Fruit fly (Drosophila melanogaster) whole organism, wandering third instar larva: ENCODE results near the gene pum.

Experiments used
- Abd-B ChIP-seq: fragments of >200 bp; optimal IDR thresholded peaks from 2 replicates; lab custom pipeline; 2017; ENCODE audit warnings: missing biosample characterization, missing genetic modification characterization
- Dfd ChIP-seq: fragments of >200 bp; optimal IDR thresholded peaks from 2 replicates; lab custom pipeline; 2017; ENCODE audit warnings: missing biosample characterization, missing genetic modification characterization
- Dif ChIP-seq: fragments of 200-275, 200-300 bp; sonication (Bioruptor generic); optimal IDR thresholded peaks from 2 replicates; lab custom pipeline; 2018; ENCODE audit warnings: missing biosample characterization, missing genetic modification characterization; ENCODE audit not compliant: partially characterized antibody
- GATAd ChIP-seq: sonication (Bioruptor generic); optimal IDR thresholded peaks from 2 replicates; lab custom pipeline; 2016; ENCODE audit warnings: missing biosample characterization, missing genetic modification characterization
- HLH106 ChIP-seq: fragments of 200-800 bp; optimal IDR thresholded peaks from 3 replicates; lab custom pipeline; 2019; ENCODE audit warnings: missing biosample characterization, mild to moderate bottlenecking, missing genetic modification characterization, moderate library complexity
- Hnf4 ChIP-seq: fragments of 200-800 bp; sonication (Bioruptor generic); optimal IDR thresholded peaks from 2 replicates; lab custom pipeline; 2016; ENCODE audit warnings: missing biosample characterization, mild to moderate bottlenecking, missing genetic modification characterization
- Hr78 ChIP-seq: fragments of >200 bp; optimal IDR thresholded peaks from 2 replicates; lab custom pipeline; 2017; ENCODE audit warnings: missing biosample characterization, missing genetic modification characterization
- Hr83 ChIP-seq: fragments of 200-300 bp; sonication (Bioruptor generic); optimal IDR thresholded peaks from 2 replicates; lab custom pipeline; 2016; ENCODE audit warnings: missing biosample characterization, mild to moderate bottlenecking, missing genetic modification characterization, moderate library complexity; ENCODE audit not compliant: poor library complexity, severe bottlenecking
- Jra ChIP-seq: sonication (Bioruptor generic); optimal IDR thresholded peaks from 2 replicates; lab custom pipeline; 2016; ENCODE audit warnings: missing biosample characterization, missing genetic modification characterization
- Mio ChIP-seq: sonication (Bioruptor generic); optimal IDR thresholded peaks from 2 replicates; lab custom pipeline; 2016; ENCODE audit warnings: missing biosample characterization, missing genetic modification characterization
- OdsH ChIP-seq: fragments of 200-800 bp; sonication (Bioruptor generic); optimal IDR thresholded peaks from 2 replicates; lab custom pipeline; 2016; ENCODE audit warnings: missing biosample characterization, mild to moderate bottlenecking, missing genetic modification characterization
- Vsx2 ChIP-seq: fragments of 200-300, 225-300 bp; sonication (Bioruptor generic); optimal IDR thresholded peaks from 2 replicates; lab custom pipeline; 2018; ENCODE audit warnings: missing biosample characterization, missing genetic modification characterization; ENCODE audit not compliant: partially characterized antibody
- dl ChIP-seq, 2 experiments: fragments of 175-275, 200-275 bp in 1 of 2; fragments of 200-275 bp in 1 of 2; sonication (Bioruptor generic); optimal IDR thresholded peaks; lab custom pipeline; 2018; ENCODE audit warnings: mild to moderate bottlenecking in 2 of 2, missing biosample characterization in 2 of 2, missing genetic modification characterization in 2 of 2, moderate library complexity in 2 of 2; ENCODE audit not compliant: partially characterized antibody in 2 of 2, insufficient read depth in 1 of 2
- dmrt93B ChIP-seq: fragments of 200-800 bp; sonication (Bioruptor generic); optimal IDR thresholded peaks from 2 replicates; lab custom pipeline; 2018; ENCODE audit warnings: missing biosample characterization, mild to moderate bottlenecking, missing genetic modification characterization
- foxo ChIP-seq, 2 experiments: fragments of 200-800 bp; sonication (Bioruptor generic); optimal IDR thresholded peaks; 2 replicates in 1 of 2; 3 replicates in 1 of 2; lab custom pipeline; 2016 to 2017; ENCODE audit warnings: missing biosample characterization in 2 of 2, missing genetic modification characterization in 2 of 2
- fru ChIP-seq: fragments of 200-800 bp; sonication (Bioruptor generic); optimal IDR thresholded peaks from 3 replicates; lab custom pipeline; 2016; ENCODE audit warnings: missing biosample characterization, mild to moderate bottlenecking, missing genetic modification characterization
- psq ChIP-seq: fragments of 200-800 bp; sonication (Bioruptor generic); optimal IDR thresholded peaks from 3 replicates; lab custom pipeline; 2017; ENCODE audit warnings: missing biosample characterization, mild to moderate bottlenecking, missing genetic modification characterization, moderate library complexity
- sv ChIP-seq: fragments of 200-800 bp; sonication (Bioruptor generic); optimal IDR thresholded peaks from 3 replicates; lab custom pipeline; 2016; ENCODE audit warnings: missing biosample characterization, missing genetic modification characterization
- tai ChIP-seq: sonication (Bioruptor generic); optimal IDR thresholded peaks from 2 replicates; lab custom pipeline; 2016; ENCODE audit warnings: missing biosample characterization, missing genetic modification characterization
- usp ChIP-seq: fragments of >200 bp; optimal IDR thresholded peaks from 2 replicates; lab custom pipeline; 2017; ENCODE audit warnings: missing biosample characterization, missing genetic modification characterization

pum gene

DNA sequence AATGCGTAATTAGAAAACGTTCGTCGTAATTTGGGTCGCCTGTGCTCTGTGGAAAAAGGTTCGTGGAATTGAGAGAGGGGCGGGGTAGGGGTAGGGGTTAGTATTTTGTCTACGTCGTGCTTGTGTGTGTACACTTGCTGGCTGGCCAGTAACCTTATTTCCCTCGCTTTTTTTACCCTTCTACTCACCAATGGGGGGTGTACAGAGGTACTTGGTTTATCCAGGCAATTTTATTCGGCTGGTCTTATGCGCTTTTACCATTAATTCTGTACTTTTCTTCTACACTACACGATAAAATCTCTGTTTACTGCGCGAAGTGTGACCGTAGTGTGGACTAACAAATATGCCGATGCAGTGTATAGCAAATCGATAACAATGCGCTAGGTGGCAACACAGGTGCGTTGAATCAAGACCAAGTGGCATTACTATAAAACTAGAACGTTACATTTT is 217.8 kb downstream of the pum start, which contains the start of gene tgo (continued):
- TF ChIP-seq dmrt93B (GFP tag; lab: Kevin White, UChicago): no peak

DNA sequence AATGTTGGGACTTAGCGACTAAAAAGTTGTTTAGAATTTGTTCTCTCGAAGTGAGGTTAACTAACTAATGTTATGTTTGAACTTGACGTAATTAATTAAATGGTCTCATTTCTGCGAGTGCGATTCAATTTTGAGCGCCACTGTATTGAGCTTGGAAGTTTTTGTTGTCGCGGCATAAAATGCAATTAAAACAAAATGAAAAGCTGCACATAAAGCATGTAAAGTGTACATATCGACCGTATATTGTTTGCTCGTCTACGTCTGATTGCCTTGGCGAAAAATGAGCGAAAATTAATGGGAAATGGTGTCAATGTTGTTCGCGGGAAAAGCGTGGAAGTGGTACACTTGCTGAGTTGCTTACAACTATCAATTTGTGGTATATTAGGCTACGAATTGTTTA is 220.6 kb downstream of the pum start:
- TF ChIP-seq Dif: no peak
- no peak for TF ChIP-seq fru
- TF ChIP-seq sv (GFP tag; lab: Kevin White, UChicago): no peak
- no peak for TF ChIP-seq Abd-B (GFP tag; lab: Kevin White, UChicago)
- no peak for TF ChIP-seq foxo (GFP tag; optimal IDR thresholded peaks at IDR 0.05; lab: Kevin White, UChicago)
- TF ChIP-seq HLH106 (tag; lab: Kevin White, UChicago): no peak
- no peak for TF ChIP-seq dmrt93B (GFP tag; lab: Kevin White, UChicago)
- no peak for TF ChIP-seq dl (GFP tag; optimal IDR thresholded peaks at IDR 0.05; lab: Kevin White, UChicago; ENCODE audit: insufficient read depth in 1 of 2, partially characterized antibody in 2 of 2)
- no peak for TF ChIP-seq tai (GFP tag; lab: Kevin White, UChicago)
- no peak for TF ChIP-seq Hr78 (GFP tag; lab: Kevin White, UChicago)
- no peak for TF ChIP-seq Mio
- no peak for TF ChIP-seq Vsx2
- no peak for TF ChIP-seq GATAd
- no peak for TF ChIP-seq psq (GFP tag; lab: Kevin White, UChicago)
- TF ChIP-seq usp (GFP tag; lab: Kevin White, UChicago): no peak
- TF ChIP-seq Dfd: no peak
- TF ChIP-seq Hr83 (GFP tag; lab: Kevin White, UChicago): no peak
- no peak for TF ChIP-seq Jra (GFP tag; lab: Kevin White, UChicago)
- TF ChIP-seq Hnf4: no peak
- TF ChIP-seq OdsH (GFP tag; lab: Kevin White, UChicago): no peak
